Fruit fly (Drosophila melanogaster) whole organism, prepupa: ENCODE results near the gene me31B.
A peak's percentile ranks its signal among the peaks of the same experiment; 100 is the strongest.

ENCODE experiments used
- CG10669 ChIP-seq: fragments of 200-800 bp; sonication (Bioruptor generic); optimal IDR thresholded peaks from 3 replicates; lab custom pipeline; 2018; ENCODE audit warnings: missing biosample characterization, mild to moderate bottlenecking, missing genetic modification characterization, moderate library complexity
- CG11762 ChIP-seq: fragments of 200-800 bp; sonication (Bioruptor generic); optimal IDR thresholded peaks from 3 replicates; lab custom pipeline; 2016; ENCODE audit warnings: missing biosample characterization, missing genetic modification characterization; ENCODE audit not compliant: insufficient read depth
- CG15336 ChIP-seq: fragments of 200-800 bp; sonication (Bioruptor generic); IDR thresholded peaks from 2 replicates; pipeline ENCODE4 v1.3.6; 2022; ENCODE audit warnings: missing biosample characterization, missing genetic modification characterization
- CG16779 ChIP-seq: fragments of 200-800 bp; sonication (Bioruptor generic); optimal IDR thresholded peaks from 3 replicates; lab custom pipeline; 2017; ENCODE audit warnings: missing biosample characterization, mild to moderate bottlenecking, missing genetic modification characterization
- CG3032 ChIP-seq: fragments of 200-800 bp; optimal IDR thresholded peaks from 2 replicates; lab custom pipeline; 2019; ENCODE audit warnings: missing biosample characterization, mild to moderate bottlenecking, missing genetic modification characterization, moderate library complexity
- CG34406 ChIP-seq: fragments of 200-800 bp; sonication (Bioruptor generic); optimal IDR thresholded peaks from 3 replicates; lab custom pipeline; 2016; ENCODE audit warnings: missing biosample characterization, missing genetic modification characterization
- CG3919 ChIP-seq: fragments of 200-800 bp; sonication (Bioruptor generic); optimal IDR thresholded peaks from 3 replicates; lab custom pipeline; 2016; ENCODE audit warnings: missing biosample characterization, missing genetic modification characterization
- CG4318 ChIP-seq: fragments of 200-800 bp; sonication (Bioruptor generic); optimal IDR thresholded peaks from 3 replicates; lab custom pipeline; 2017; ENCODE audit warnings: missing biosample characterization, mild to moderate bottlenecking, missing genetic modification characterization
- CG6163 ChIP-seq: fragments of 200-800 bp; sonication (Bioruptor generic); IDR thresholded peaks from 3 replicates; pipeline ENCODE4 v1.3.6; 2022; ENCODE audit warnings: missing biosample characterization, missing genetic modification characterization
- CG6854 ChIP-seq: fragments of 200-800 bp; sonication (Bioruptor generic); optimal IDR thresholded peaks from 2 replicates; lab custom pipeline; 2017; ENCODE audit warnings: missing biosample characterization, mild to moderate bottlenecking, missing genetic modification characterization
- CG7368 ChIP-seq: fragments of 200-800 bp; sonication (Bioruptor generic); optimal IDR thresholded peaks from 3 replicates; lab custom pipeline; 2016; ENCODE audit warnings: missing biosample characterization, missing genetic modification characterization
- CG8119 ChIP-seq: fragments of 200-800 bp; sonication (Bioruptor generic); IDR thresholded peaks from 3 replicates; pipeline ENCODE4 v1.3.6; 2022; ENCODE audit warnings: missing biosample characterization, missing genetic modification characterization
- CG8319 ChIP-seq: fragments of 200-800 bp; sonication (Bioruptor generic); optimal IDR thresholded peaks from 3 replicates; lab custom pipeline; 2016; ENCODE audit warnings: missing biosample characterization, missing genetic modification characterization
- Eip78C ChIP-seq: fragments of 200-800 bp; sonication (Bioruptor generic); peaks from one replicate; lab custom pipeline; 2016; ENCODE audit warnings: missing biosample characterization, missing genetic modification characterization
- Ets21C ChIP-seq: fragments of 200-800 bp; sonication (Bioruptor generic); optimal IDR thresholded peaks from 3 replicates; lab custom pipeline; 2016; ENCODE audit warnings: missing biosample characterization, missing genetic modification characterization
- Hr38 ChIP-seq: sonication (Bioruptor generic); optimal IDR thresholded peaks from 2 replicates; lab custom pipeline; 2016; ENCODE audit warnings: missing biosample characterization, missing genetic modification characterization
- Hr4 ChIP-seq: fragments of 200-800 bp; sonication (Bioruptor generic); optimal IDR thresholded peaks from 3 replicates; lab custom pipeline; 2016; ENCODE audit warnings: missing biosample characterization, missing genetic modification characterization
- Lpt ChIP-seq: fragments of 200-800 bp; sonication (Bioruptor generic); optimal IDR thresholded peaks from 3 replicates; lab custom pipeline; 2016; ENCODE audit warnings: missing biosample characterization, missing genetic modification characterization
- Sox102F ChIP-seq: fragments of 200-800 bp; sonication (Bioruptor generic); optimal IDR thresholded peaks from 2 replicates; lab custom pipeline; 2016; ENCODE audit warnings: missing biosample characterization, mild to moderate bottlenecking, missing genetic modification characterization
- Sox14 ChIP-seq: fragments of 200-800 bp; sonication (Bioruptor generic); optimal IDR thresholded peaks from 3 replicates; lab custom pipeline; 2016; ENCODE audit warnings: missing biosample characterization, missing genetic modification characterization
- Sox15 ChIP-seq: fragments of 200-800 bp; sonication (Bioruptor generic); optimal IDR thresholded peaks from 3 replicates; lab custom pipeline; 2016; ENCODE audit warnings: missing biosample characterization, missing genetic modification characterization
- achi ChIP-seq: fragments of 200-800 bp; sonication (Bioruptor generic); optimal IDR thresholded peaks from 3 replicates; lab custom pipeline; 2016; ENCODE audit warnings: missing biosample characterization, missing genetic modification characterization
- cyc ChIP-seq: fragments of 200-800 bp; sonication (Bioruptor generic); optimal IDR thresholded peaks from 3 replicates; lab custom pipeline; 2016; ENCODE audit warnings: missing biosample characterization, missing genetic modification characterization
- dsx ChIP-seq: fragments of 200-800 bp; optimal IDR thresholded peaks from 3 replicates; lab custom pipeline; 2019; ENCODE audit warnings: missing biosample characterization, mild to moderate bottlenecking, missing genetic modification characterization, moderate library complexity; ENCODE audit not compliant: poor library complexity, severe bottlenecking
- esn ChIP-seq: fragments of 200-800 bp; sonication (Bioruptor generic); optimal IDR thresholded peaks from 2 replicates; lab custom pipeline; 2016; ENCODE audit warnings: missing biosample characterization, mild to moderate bottlenecking, missing genetic modification characterization, moderate library complexity
- fd59A ChIP-seq: fragments of 200-800 bp; sonication (Bioruptor generic); optimal IDR thresholded peaks from 2 replicates; lab custom pipeline; 2017; ENCODE audit warnings: missing biosample characterization, mild to moderate bottlenecking, missing genetic modification characterization, missing genetic modification reagents
- fd85E ChIP-seq: fragments of 200-800 bp; sonication (Bioruptor generic); optimal IDR thresholded peaks from 3 replicates; lab custom pipeline; 2016; ENCODE audit warnings: missing biosample characterization, missing genetic modification characterization
- fkh ChIP-seq: fragments of 200-800 bp; sonication (Bioruptor generic); optimal IDR thresholded peaks from 3 replicates; lab custom pipeline; 2017; ENCODE audit warnings: missing biosample characterization, mild to moderate bottlenecking, missing genetic modification characterization, moderate library complexity
- lz ChIP-seq: fragments of 200-800 bp; sonication (Bioruptor generic); optimal IDR thresholded peaks from 3 replicates; lab custom pipeline; 2016; ENCODE audit warnings: missing biosample characterization, missing genetic modification characterization
- salr ChIP-seq, 2 experiments: fragments of 200-800 bp; sonication (Bioruptor generic); optimal IDR thresholded peaks; 3 replicates each; lab custom pipeline; 2016 to 2018; ENCODE audit warnings: missing biosample characterization in 2 of 2, missing genetic modification characterization in 2 of 2, mild to moderate bottlenecking in 1 of 2
- ss ChIP-seq, 2 experiments: fragments of 200-800 bp; sonication (Bioruptor generic); optimal IDR thresholded peaks; 2 replicates in 1 of 2; 3 replicates in 1 of 2; lab custom pipeline; 2017 to 2018; ENCODE audit warnings: mild to moderate bottlenecking in 2 of 2, missing biosample characterization in 2 of 2, missing genetic modification characterization in 2 of 2, moderate library complexity in 1 of 2
- svp ChIP-seq: fragments of 200-800 bp; sonication (Bioruptor generic); peaks from one replicate; lab custom pipeline; 2016; ENCODE audit warnings: missing biosample characterization, missing genetic modification characterization
- topi ChIP-seq: fragments of 200-800 bp; sonication (Bioruptor generic); optimal IDR thresholded peaks from 3 replicates; lab custom pipeline; 2016; ENCODE audit warnings: missing biosample characterization, missing genetic modification characterization
- vri ChIP-seq: fragments of 200-800 bp; sonication (Bioruptor generic); optimal IDR thresholded peaks from 3 replicates; lab custom pipeline; 2016; ENCODE audit warnings: missing biosample characterization, mild to moderate bottlenecking, missing genetic modification characterization

The me31B gene

dm6 chr2L:10232827-10233226, 6.3 kb upstream of the me31B start:
- no peak for TF ChIP-seq CG11762
- TF ChIP-seq CG7368: no peak
- TF ChIP-seq CG15336 (GFP tag; lab: Robert Waterston, UW): no peak
- TF ChIP-seq CG3032 (tag; lab: Kevin White, UChicago): no peak
- no peak for TF ChIP-seq Hr4 (GFP tag; lab: Kevin White, UChicago)
- TF ChIP-seq CG4318 (GFP tag; lab: Kevin White, UChicago): no peak
- no peak for TF ChIP-seq CG34406
- TF ChIP-seq CG10669 (GFP tag; lab: Kevin White, UChicago): no peak
- no peak for TF ChIP-seq cyc (GFP tag; lab: Kevin White, UChicago)
- TF ChIP-seq Lpt (GFP tag; lab: Kevin White, UChicago): no peak
- TF ChIP-seq CG8319 (GFP tag; lab: Kevin White, UChicago): no peak
- no peak for TF ChIP-seq esn
- no peak for TF ChIP-seq achi
- no peak for TF ChIP-seq topi

- TF ChIP-seq fkh (GFP tag; lab: Kevin White, UChicago) (peak; percentile 90), vri (GFP tag; lab: Kevin White, UChicago) (peak; percentile 34), CG34406 (no peak)
Measured at dm6 chr2L:10237725-10238446, 1.3 kb upstream of the me31B start, which contains the start of gene mthl15. TSS of gene mthl15 (minus strand) at chr2L:10238317.

- TF ChIP-seq CG6163 (GFP tag; lab: Robert Waterston, UW) (no peak), CG10669 (GFP tag; lab: Kevin White, UChicago) (no peak), fd85E (GFP tag; lab: Kevin White, UChicago) (no peak), Hr38 (GFP tag; lab: Kevin White, UChicago) (no peak), Hr4 (GFP tag; lab: Kevin White, UChicago) (no peak), CG6854 (GFP tag; lab: Kevin White, UChicago) (no peak), Ets21C (no peak), fd59A (GFP tag; lab: Kevin White, UChicago) (no peak), ss (GFP tag; optimal IDR thresholded peaks at IDR 0.05; lab: Kevin White, UChicago) (no peak), fkh (GFP tag; lab: Kevin White, UChicago) (no peak), Sox102F (no peak), CG8319 (GFP tag; lab: Kevin White, UChicago) (no peak), svp (GFP tag; lab: Kevin White, UChicago) (no peak), vri (GFP tag; lab: Kevin White, UChicago) (no peak)
Measured at dm6 chr2L:10246785-10247190, 7.6 kb downstream of the me31B start, which contains the start of gene chico. TSS of gene chico (minus strand) at chr2L:10247078.

dm6 chr2L:10249655-10250202, 10.6 kb downstream of the me31B start:
- TF ChIP-seq fkh (GFP tag; lab: Kevin White, UChicago) (peak; percentile 94), CG34406 (no peak)

- TF ChIP-seq lz (GFP tag; lab: Kevin White, UChicago): peak; percentile 10
- TF ChIP-seq esn: peak; percentile 6
- no peak for TF ChIP-seq CG6163 (GFP tag; lab: Robert Waterston, UW)
- peak; percentile 97 for TF ChIP-seq dsx
- peak; percentile 79 for TF ChIP-seq Eip78C (GFP tag; lab: Kevin White, UChicago)
- peak; percentile 36 for TF ChIP-seq fkh (GFP tag; lab: Kevin White, UChicago)
- TF ChIP-seq, all 60 proteins: peak for 5
Measured at dm6 chr2L:10250441-10250847, 11.3 kb downstream of the me31B start, which contains the start of the genes bsk and CG31717. TSS of gene bsk (minus strand) at chr2L:10250501. TSS of gene CG31717 (plus strand) at chr2L:10250737.

dm6 chr2L:10251592-10251991, 12.5 kb downstream of the me31B start, which contains the start of gene Ror:
TSS of gene Ror (plus strand) at chr2L:10251843.
- no peak for TF ChIP-seq Sox102F
- no peak for TF ChIP-seq CG10669 (GFP tag; lab: Kevin White, UChicago)
- no peak for TF ChIP-seq Sox14 (GFP tag; lab: Kevin White, UChicago)
- no peak for TF ChIP-seq CG3919 (GFP tag; lab: Kevin White, UChicago)
- TF ChIP-seq CG4318 (GFP tag; lab: Kevin White, UChicago): no peak
- TF ChIP-seq CG16779 (tag; lab: Kevin White, UChicago): no peak
- no peak for TF ChIP-seq Sox15 (GFP tag; lab: Kevin White, UChicago)
- no peak for TF ChIP-seq CG8119 (GFP tag; lab: Robert Waterston, UW)
- TF ChIP-seq salr (GFP tag; optimal IDR thresholded peaks at IDR 0.05; lab: Kevin White, UChicago): no peak
